Fruit fly (Drosophila melanogaster) whole organism, prepupa: ENCODE measurements around the gene CG7907.

Experiments
- CG11294 ChIP-seq: fragments of 200-800 bp; sonication (Bioruptor generic); IDR thresholded peaks from 2 replicates; pipeline ENCODE4 v1.3.6; 2022; ENCODE audit warnings: missing biosample characterization, missing genetic modification characterization
- CG11762 ChIP-seq: fragments of 200-800 bp; sonication (Bioruptor generic); optimal IDR thresholded peaks from 3 replicates; lab custom pipeline; 2016; ENCODE audit warnings: missing biosample characterization, missing genetic modification characterization; ENCODE audit not compliant: insufficient read depth
- CG34406 ChIP-seq: fragments of 200-800 bp; sonication (Bioruptor generic); optimal IDR thresholded peaks from 3 replicates; lab custom pipeline; 2016; ENCODE audit warnings: missing biosample characterization, missing genetic modification characterization
- CG4318 ChIP-seq: fragments of 200-800 bp; sonication (Bioruptor generic); optimal IDR thresholded peaks from 3 replicates; lab custom pipeline; 2017; ENCODE audit warnings: missing biosample characterization, mild to moderate bottlenecking, missing genetic modification characterization
- Ets21C ChIP-seq: fragments of 200-800 bp; sonication (Bioruptor generic); optimal IDR thresholded peaks from 3 replicates; lab custom pipeline; 2016; ENCODE audit warnings: missing biosample characterization, missing genetic modification characterization
- Gug ChIP-seq: fragments of 200-800 bp; sonication (Bioruptor generic); IDR thresholded peaks from 2 replicates; pipeline ENCODE4 v1.3.6; 2022; ENCODE audit warnings: missing biosample characterization, missing genetic modification characterization
- Hr39 ChIP-seq: fragments of 200-800 bp; sonication (Bioruptor generic); optimal IDR thresholded peaks from 2 replicates; lab custom pipeline; 2016; ENCODE audit warnings: missing biosample characterization, missing genetic modification characterization
- Hr4 ChIP-seq: fragments of 200-800 bp; sonication (Bioruptor generic); optimal IDR thresholded peaks from 3 replicates; lab custom pipeline; 2016; ENCODE audit warnings: missing biosample characterization, missing genetic modification characterization
- OdsH ChIP-seq: fragments of 200-800 bp; sonication (Bioruptor generic); optimal IDR thresholded peaks from 3 replicates; lab custom pipeline; 2016; ENCODE audit warnings: missing biosample characterization, missing genetic modification characterization
- Smox ChIP-seq: fragments of 200-800 bp; sonication (Bioruptor generic); optimal IDR thresholded peaks from 3 replicates; lab custom pipeline; 2016; ENCODE audit warnings: missing biosample characterization, missing genetic modification characterization

- TF ChIP-seq Smox (GFP tag; lab: Kevin White, UChicago) (peak; percentile 27), Hr39 (GFP tag; lab: Kevin White, UChicago) (peak; percentile 30), Hr4 (no peak), CG11762 (GFP tag; lab: Kevin White, UChicago) (no peak), OdsH (GFP tag; lab: Kevin White, UChicago) (peak; percentile 8), Gug (GFP tag; lab: Robert Waterston, UW) (no peak), CG4318 (no peak), Ets21C (GFP tag; lab: Kevin White, UChicago) (peak; percentile 18), CG11294 (GFP tag; lab: Robert Waterston, UW) (no peak), CG34406 (no peak)
Observed at dm6 chr3R:21452108-21452507, 48.6 kb downstream of the CG7907 start.
